Fruit fly (Drosophila melanogaster): ENCODE results near the gene CG34057.
"Not testable (repeated sequence)": the region's sequence is repeated elsewhere in the genome, so short reads cannot be mapped to it uniquely, and the experiment has no call there.

The CG34057 gene

dm6 chr3L:897080-897479 is at the start of gene CG34057:
TSS of gene CG34057 (plus strand) at chr3L:897380.
- TF ChIP-seq noc (tag; optimal IDR thresholded peaks at IDR 0.05): no peak

dm6 chr3L:851061-851460 is 46.1 kb upstream of the CG34057 start, which contains the start of gene Dci:
TSS of gene Dci (plus strand) at chr3L:851346.
- TF ChIP-seq noc (tag; optimal IDR thresholded peaks at IDR 0.05): peak; percentile 41

dm6 chr3L:852267-852666 is 44.9 kb upstream of the CG34057 start:
- TF ChIP-seq noc (tag; optimal IDR thresholded peaks at IDR 0.05): peak; percentile 66

- TF ChIP-seq noc (tag; optimal IDR thresholded peaks at IDR 0.05): peak; percentile 14
Observed at dm6 chr3L:857063-858015, 39.8 kb upstream of the CG34057 start, which contains the start of gene dpr20. TSS of gene dpr20 (minus strand) at chr3L:857248.

dm6 chr3L:865096-865495 is 32.1 kb upstream of the CG34057 start, which contains the start of gene CG12502:
TSS of gene CG12502 (plus strand) at chr3L:865396.
- not testable (repeated sequence) for TF ChIP-seq noc (tag; optimal IDR thresholded peaks at IDR 0.05)

- TF ChIP-seq noc (tag; optimal IDR thresholded peaks at IDR 0.05): no peak
Observed at dm6 chr3L:868800-869199, 28.4 kb upstream of the CG34057 start.

dm6 chr3L:871713-872112 is 25.5 kb upstream of the CG34057 start, which contains the start of gene Usp10:
TSS of gene Usp10 (plus strand) at chr3L:871899.
- TF ChIP-seq noc (tag; optimal IDR thresholded peaks at IDR 0.05): no peak

- TF ChIP-seq noc (tag; optimal IDR thresholded peaks at IDR 0.05): no peak
Observed at dm6 chr3L:872389-872972, 24.7 kb upstream of the CG34057 start.

dm6 chr3L:875416-876011 is 21.7 kb upstream of the CG34057 start:
- peak; percentile 17 for TF ChIP-seq noc (tag; optimal IDR thresholded peaks at IDR 0.05)

dm6 chr3L:876087-876486 is 21.1 kb upstream of the CG34057 start:
- no peak for TF ChIP-seq noc (tag; optimal IDR thresholded peaks at IDR 0.05)

- peak; percentile 28 for TF ChIP-seq noc (tag; optimal IDR thresholded peaks at IDR 0.05)
Observed at dm6 chr3L:876656-877055, 20.5 kb upstream of the CG34057 start.

dm6 chr3L:880851-881250 is 16.3 kb upstream of the CG34057 start:
- TF ChIP-seq noc (tag; optimal IDR thresholded peaks at IDR 0.05): no peak

dm6 chr3L:881496-882235 is 15.5 kb upstream of the CG34057 start, which contains the start of gene CG13907:
TSS of gene CG13907 (minus strand) at chr3L:882013.
- TF ChIP-seq noc (tag; optimal IDR thresholded peaks at IDR 0.05): no peak

dm6 chr3L:882236-882891 is 14.8 kb upstream of the CG34057 start:
- TF ChIP-seq noc (tag; optimal IDR thresholded peaks at IDR 0.05): no peak

dm6 chr3L:882892-883255 is 14.3 kb upstream of the CG34057 start:
- no peak for TF ChIP-seq noc (tag; optimal IDR thresholded peaks at IDR 0.05)
